Worm (Caenorhabditis elegans) whole organism, late embryonic: Measurements from ENCODE around the gene mans-4.

ENCODE experiments used
- F13H6.1 ChIP-seq: sonication (generic microtip); optimal IDR thresholded peaks from 2 replicates; lab custom pipeline; 2016; ENCODE audit warnings: missing genetic modification characterization, missing compliant biosample characterization
- ceh-19 ChIP-seq: fragments of 200-800 bp; sonication (Bioruptor generic); optimal IDR thresholded peaks from 2 replicates; lab custom pipeline; 2018; ENCODE audit warnings: mild to moderate bottlenecking, missing genetic modification characterization, missing compliant biosample characterization
- hlh-13 ChIP-seq: fragments of 200-800 bp; sonication (Bioruptor generic); optimal IDR thresholded peaks from 2 replicates; lab custom pipeline; 2018; ENCODE audit warnings: mild to moderate bottlenecking, missing genetic modification characterization, missing compliant biosample characterization

DNA sequence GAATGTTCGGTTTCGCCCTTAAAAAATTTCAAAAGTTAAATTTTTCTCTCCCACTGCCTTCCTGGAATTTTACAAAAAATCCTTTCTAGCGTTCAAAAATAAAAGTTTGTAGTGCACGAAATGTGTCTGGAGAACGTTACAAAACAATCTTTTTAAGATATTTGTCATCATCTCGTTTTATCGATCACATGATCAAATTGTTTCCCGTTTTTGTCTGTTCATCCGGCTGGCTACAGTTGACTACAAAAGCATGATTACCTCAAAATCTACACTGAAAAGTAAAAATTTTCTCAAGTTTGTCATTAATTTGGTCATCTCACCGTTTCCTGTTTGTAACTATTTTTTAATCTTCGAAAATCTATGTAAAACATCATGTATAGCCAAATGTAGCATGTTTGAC, 27.3 kb downstream of the mans-4 start:
- TF ChIP-seq hlh-13 (no peak), ceh-19 (GFP tag; lab: Kevin White, UChicago) (no peak), F13H6.1 (tag; lab: Kevin White, UChicago) (no peak)
